Worm (Caenorhabditis elegans) whole organism, young adult: ENCODE measurements around the gene dct-17.

Experiments used
- B0261.1 ChIP-seq: sonication (generic microtip); optimal IDR thresholded peaks from 2 replicates; lab custom pipeline; 2016; ENCODE audit warnings: mild to moderate bottlenecking, missing genetic modification characterization, moderate library complexity, missing compliant biosample characterization
- F57C9.4 ChIP-seq: sonication (generic microtip); optimal IDR thresholded peaks from 2 replicates; lab custom pipeline; 2017; ENCODE audit warnings: mild to moderate bottlenecking, missing genetic modification characterization, missing compliant biosample characterization
- Y53F4B.3 ChIP-seq: fragments of 200-800 bp; sonication (Bioruptor generic); IDR thresholded peaks from 2 replicates; pipeline ENCODE4 v1.3.6; 2022; ENCODE audit warnings: missing genetic modification reagents, missing genetic modification characterization, missing compliant biosample characterization
- akir-1 ChIP-seq: fragments of 200-800 bp; sonication (Bioruptor generic); optimal IDR thresholded peaks from 2 replicates; lab custom pipeline; 2018; ENCODE audit warnings: mild to moderate bottlenecking, missing genetic modification characterization, moderate library complexity, missing compliant biosample characterization
- dpl-1 ChIP-seq: fragments of 150-350 bp; optimal IDR thresholded peaks from 2 replicates; lab custom pipeline; 2014; ENCODE audit warnings: missing biosample characterization, missing genetic modification reagents, missing genetic modification characterization
- lin-35 ChIP-seq, 3 experiments: fragments of 150-350 bp in 2 of 3; sonication (generic microtip) in 1 of 3; optimal IDR thresholded peaks; 2 replicates each; lab custom pipeline; 2014 to 2018; ENCODE audit warnings: missing biosample characterization in 3 of 3, missing genetic modification characterization in 3 of 3, missing genetic modification reagents in 3 of 3
- sea-2 ChIP-seq: fragments of 200-800 bp; sonication (Bioruptor generic); IDR thresholded peaks from 2 replicates; pipeline ENCODE4 v1.3.6; 2022; ENCODE audit warnings: missing genetic modification characterization, missing compliant biosample characterization
- ztf-3 ChIP-seq: fragments of 200-800 bp; sonication (Bioruptor generic); optimal IDR thresholded peaks from 2 replicates; lab custom pipeline; 2018; ENCODE audit warnings: mild to moderate bottlenecking, missing genetic modification characterization, missing compliant biosample characterization

ce11 chrV:13686513-13686912, 44.1 kb downstream of the dct-17 start:
- TF ChIP-seq ztf-3 (GFP tag; lab: Kevin White, UChicago) (no peak), B0261.1 (tag; lab: Kevin White, UChicago) (no peak), dpl-1 (GFP tag; lab: Kevin White, UChicago) (no peak), akir-1 (GFP tag; lab: Kevin White, UChicago) (no peak), F57C9.4 (tag; lab: Kevin White, UChicago) (no peak), sea-2 (no peak), Y53F4B.3 (GFP tag; lab: Robert Waterston, UW) (no peak), lin-35 (GFP tag; optimal IDR thresholded peaks at IDR 0.05; lab: Kevin White, UChicago) (no peak)
